Fruit fly (Drosophila melanogaster) whole organism, prepupa: ENCODE measurements around the gene pns.

Experiments
- CG11294 ChIP-seq: fragments of 200-800 bp; sonication (Bioruptor generic); IDR thresholded peaks from 2 replicates; pipeline ENCODE4 v1.3.6; 2022; ENCODE audit warnings: missing biosample characterization, missing genetic modification characterization
- Lpt ChIP-seq: fragments of 200-800 bp; sonication (Bioruptor generic); optimal IDR thresholded peaks from 3 replicates; lab custom pipeline; 2016; ENCODE audit warnings: missing biosample characterization, missing genetic modification characterization
- achi ChIP-seq: fragments of 200-800 bp; sonication (Bioruptor generic); optimal IDR thresholded peaks from 3 replicates; lab custom pipeline; 2016; ENCODE audit warnings: missing biosample characterization, missing genetic modification characterization
- dac ChIP-seq: fragments of 200-800 bp; sonication (Bioruptor generic); optimal IDR thresholded peaks from 2 replicates; lab custom pipeline; 2017; ENCODE audit warnings: missing biosample characterization, mild to moderate bottlenecking, missing genetic modification characterization
- salr ChIP-seq, 2 experiments: fragments of 200-800 bp; sonication (Bioruptor generic); optimal IDR thresholded peaks; 3 replicates each; lab custom pipeline; 2016 to 2018; ENCODE audit warnings: missing biosample characterization in 2 of 2, missing genetic modification characterization in 2 of 2, mild to moderate bottlenecking in 1 of 2
- topi ChIP-seq: fragments of 200-800 bp; sonication (Bioruptor generic); optimal IDR thresholded peaks from 3 replicates; lab custom pipeline; 2016; ENCODE audit warnings: missing biosample characterization, missing genetic modification characterization

DNA sequence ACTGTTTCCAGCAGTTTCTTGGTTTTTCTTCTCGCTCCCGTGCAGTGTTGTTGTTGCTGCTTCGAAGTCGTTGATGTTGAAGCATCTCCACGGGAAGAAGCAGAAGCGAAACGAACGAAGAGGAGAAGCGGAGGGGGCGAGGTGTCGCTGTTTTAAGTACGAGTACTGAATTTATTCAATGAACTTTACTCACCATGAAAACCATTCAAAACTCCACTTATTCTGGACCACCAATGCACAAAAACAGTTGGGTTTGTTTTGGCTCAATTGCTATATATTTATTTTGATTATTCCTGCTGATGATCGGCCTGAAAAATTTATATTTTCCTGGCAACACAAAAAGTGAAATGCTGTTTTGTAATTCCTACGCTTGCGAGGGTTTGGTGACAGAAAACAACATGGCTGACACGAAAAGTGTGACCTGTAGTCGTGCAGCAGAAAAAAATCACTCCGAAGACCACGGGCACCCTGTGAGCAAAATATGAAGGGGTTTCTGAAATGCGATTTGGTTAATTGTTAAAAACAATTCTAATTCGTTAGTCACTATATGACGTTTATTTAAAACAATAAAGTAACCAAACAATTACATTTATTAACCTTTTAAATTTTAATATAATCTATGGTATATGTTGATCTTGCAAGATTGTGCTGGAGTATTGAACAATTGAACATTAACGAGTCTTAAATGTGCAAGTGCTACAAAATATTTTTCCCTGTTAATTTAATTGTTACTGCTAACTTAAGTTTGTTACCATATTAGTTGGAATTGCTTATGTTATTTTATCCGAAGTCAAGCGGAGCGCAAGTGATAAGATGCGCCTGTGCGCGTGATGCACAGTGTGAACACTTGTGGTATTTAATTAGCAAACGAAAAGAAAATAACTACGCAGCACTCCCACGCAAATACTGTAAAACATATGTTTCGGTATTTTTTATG lies 31.6 kb downstream of the pns start, which contains the start of gene CG7879:
- TF ChIP-seq Lpt (no peak), salr (GFP tag; optimal IDR thresholded peaks at IDR 0.05; lab: Kevin White, UChicago) (no peak), CG11294 (GFP tag; lab: Robert Waterston, UW) (no peak), dac (GFP tag; lab: Kevin White, UChicago) (no peak), achi (GFP tag; lab: Kevin White, UChicago) (no peak), topi (GFP tag; lab: Kevin White, UChicago) (no peak)
